Comparison of ENCODE assay signal across 6 fruit fly cellular contexts in genomic region chr3L:881496-882235, dm6.
TF ChIP-seq lines count a peak whose summit lies in the region.

CG13907 (minus strand) TSS chr3L:882013.

- TF ChIP-seq CTCF in whole organism, embryonic (GFP tag; optimal IDR thresholded peaks at IDR 0.05; lab: Kevin White, UChicago) = no peak

TF ChIP-seq in whole organism, 6 proteins besides CTCF, POLR2A, EP300 and RAD21:
- no peak for TF ChIP-seq CG8478 (optimal IDR thresholded peaks at IDR 0.05; lab: Kevin White, UChicago)
- TF ChIP-seq psq (optimal IDR thresholded peaks at IDR 0.05; lab: Kevin White, UChicago) = no peak
- TF ChIP-seq Dll (optimal IDR thresholded peaks at IDR 0.05; lab: Kevin White, UChicago) = peak; percentile 78

TF ChIP-seq in whole organism, adult, 20 proteins besides CTCF, POLR2A, EP300 and RAD21 (continues in another document):
- TF ChIP-seq cnc (optimal IDR thresholded peaks at IDR 0.05; lab: Kevin White, UChicago) (no peak), CG33017 (tag; optimal IDR thresholded peaks at IDR 0.05; lab: Kevin White, UChicago) (peak; percentile 40), ovo (GFP tag; optimal IDR thresholded peaks at IDR 0.05; lab: Kevin White, UChicago) (peak; percentile 36), CG12768 (GFP tag; optimal IDR thresholded peaks at IDR 0.05; lab: Kevin White, UChicago) (peak; percentile 59), CG7045 (GFP tag; optimal IDR thresholded peaks at IDR 0.05; lab: Kevin White, UChicago) (peak; percentile 28), CG11617 (GFP tag; optimal IDR thresholded peaks at IDR 0.05; lab: Kevin White, UChicago) (peak; percentile 13), kay (GFP tag; lab: Kevin White, UChicago; ENCODE audit: borderline replicate concordance) (no peak), Mnt (GFP tag; optimal IDR thresholded peaks at IDR 0.05; lab: Kevin White, UChicago) (peak; percentile 57), CG7101 (tag; optimal IDR thresholded peaks at IDR 0.05; lab: Kevin White, UChicago) (peak; percentile 35), Crg-1 (GFP tag; optimal IDR thresholded peaks at IDR 0.05; lab: Kevin White, UChicago) (peak; percentile 16), CG14711 (tag; optimal IDR thresholded peaks at IDR 0.05; lab: Kevin White, UChicago) (no peak), Hr96 (GFP tag; optimal IDR thresholded peaks at IDR 0.05; lab: Kevin White, UChicago) (no peak), Clk (GFP tag; optimal IDR thresholded peaks at IDR 0.05; lab: Kevin White, UChicago) (peak; percentile 56), CG1620 (GFP tag; optimal IDR thresholded peaks at IDR 0.05; lab: Kevin White, UChicago) (peak; percentile 32), toe (GFP tag; optimal IDR thresholded peaks at IDR 0.05; lab: Kevin White, UChicago) (peak; percentile 17), CG5204 (GFP tag; optimal IDR thresholded peaks at IDR 0.05; lab: Kevin White, UChicago) (no peak), cic (GFP tag; optimal IDR thresholded peaks at IDR 0.05; lab: Kevin White, UChicago) (peak; percentile 46), pad (GFP tag; optimal IDR thresholded peaks at IDR 0.05; lab: Kevin White, UChicago) (peak; percentile 10)

TF ChIP-seq in whole organism, embryonic, 481 proteins besides CTCF, POLR2A, EP300 and RAD21 (continues in another document):
- TF ChIP-seq CG14710 (tag; optimal IDR thresholded peaks at IDR 0.05; lab: Kevin White, UChicago) (no peak), CG33213 (GFP tag; optimal IDR thresholded peaks at IDR 0.05; lab: Kevin White, UChicago) (no peak), croc (GFP tag; conservative IDR thresholded peaks at IDR 0.05; lab: Robert Waterston, UW) (no peak), fd64A (GFP tag; optimal IDR thresholded peaks at IDR 0.05; lab: Kevin White, UChicago) (peak; percentile 37), Med (GFP tag; lab: Kevin White, UChicago) (peak; percentile 78), Trl (optimal IDR thresholded peaks at IDR 0.05; lab: Kevin White, UChicago) (peak; percentile 87 to 93), Trl (GFP tag; optimal IDR thresholded peaks at IDR 0.05; lab: Kevin White, UChicago) (peak; percentile 40), ci (GFP tag; IDR thresholded peaks at IDR 0.05; lab: Robert Waterston, UW) (peak; percentile 9; the same call in 1 of the 3 replicates), CG32767 (GFP tag; IDR thresholded peaks at IDR 0.05; lab: Robert Waterston, UW) (0 out of 2 replicates have a peak, but pooled peaks have one; percentile 16), dmrt99B (tag; optimal IDR thresholded peaks at IDR 0.05; lab: Kevin White, UChicago) (no peak), sd (tag; optimal IDR thresholded peaks at IDR 0.05; lab: Kevin White, UChicago) (peak; percentile 10), CG9817 (tag; optimal IDR thresholded peaks at IDR 0.05; lab: Kevin White, UChicago) (no peak), sob (GFP tag; IDR thresholded peaks at IDR 0.05; lab: Robert Waterston, UW) (no peak; the same call in 1 of the 2 replicates), MTF-1 (GFP tag; optimal IDR thresholded peaks at IDR 0.05; lab: Kevin White, UChicago; ENCODE audit: borderline replicate concordance) (peak; percentile 26), CG10209 (GFP tag; optimal IDR thresholded peaks at IDR 0.05; lab: Kevin White, UChicago) (no peak), Asciz (GFP tag; optimal IDR thresholded peaks at IDR 0.05; lab: Kevin White, UChicago) (no peak), CG34224 (GFP tag; IDR thresholded peaks at IDR 0.05; lab: Robert Waterston, UW; ENCODE audit: partially characterized antibody) (peak; percentile 60; the same call in 2 of the 3 replicates)

TF ChIP-seq in whole organism, prepupa, 60 proteins besides CTCF, POLR2A, EP300 and RAD21 (continues in another document):
- TF ChIP-seq ss (GFP tag; optimal IDR thresholded peaks at IDR 0.05; lab: Kevin White, UChicago) (peak; percentile 1 to 8), fkh (GFP tag; optimal IDR thresholded peaks at IDR 0.05; lab: Kevin White, UChicago) (peak; percentile 65), CG6854 (GFP tag; optimal IDR thresholded peaks at IDR 0.05; lab: Kevin White, UChicago) (peak; percentile 32), Hr38 (GFP tag; optimal IDR thresholded peaks at IDR 0.05; lab: Kevin White, UChicago) (no peak), eg (GFP tag; IDR thresholded peaks at IDR 0.05; lab: Robert Waterston, UW) (0 out of 3 replicates have a peak, but pooled peaks have one; percentile 13), Eip78C (GFP tag; lab: Kevin White, UChicago) (no peak), Sox14 (GFP tag; optimal IDR thresholded peaks at IDR 0.05; lab: Kevin White, UChicago) (peak; percentile 45), CG8319 (GFP tag; optimal IDR thresholded peaks at IDR 0.05; lab: Kevin White, UChicago) (no peak), CG3032 (tag; optimal IDR thresholded peaks at IDR 0.05; lab: Kevin White, UChicago) (no peak), vri (GFP tag; optimal IDR thresholded peaks at IDR 0.05; lab: Kevin White, UChicago) (no peak), CG16779 (tag; optimal IDR thresholded peaks at IDR 0.05; lab: Kevin White, UChicago) (peak; percentile 39), fd85E (GFP tag; optimal IDR thresholded peaks at IDR 0.05; lab: Kevin White, UChicago) (no peak), Ets21C (GFP tag; optimal IDR thresholded peaks at IDR 0.05; lab: Kevin White, UChicago) (no peak), Sox102F (GFP tag; optimal IDR thresholded peaks at IDR 0.05; lab: Kevin White, UChicago) (peak; percentile 30), CG11294 (GFP tag; IDR thresholded peaks at IDR 0.05; lab: Robert Waterston, UW) (no peak), pdm3 (GFP tag; optimal IDR thresholded peaks at IDR 0.05; lab: Kevin White, UChicago) (no peak), CG32006 (GFP tag; optimal IDR thresholded peaks at IDR 0.05; lab: Kevin White, UChicago) (no peak), acj6 (GFP tag; optimal IDR thresholded peaks at IDR 0.05; lab: Kevin White, UChicago) (no peak), svp (GFP tag; lab: Kevin White, UChicago) (no peak), Met (GFP tag; optimal IDR thresholded peaks at IDR 0.05; lab: Kevin White, UChicago) (no peak)

TF ChIP-seq in whole organism, pupa, 21 proteins besides CTCF, POLR2A, EP300 and RAD21:
- TF ChIP-seq CG12605 (GFP tag; IDR thresholded peaks at IDR 0.05; lab: Robert Waterston, UW) = peak; percentile 47; the same call in 1 of the 2 replicates
- peak; percentile 52; the same call in 2 of the 3 replicates for TF ChIP-seq CG4496 (GFP tag; IDR thresholded peaks at IDR 0.05; lab: Robert Waterston, UW)
- peak; percentile 12 for TF ChIP-seq EcR (GFP tag; optimal IDR thresholded peaks at IDR 0.05; lab: Kevin White, UChicago)
- TF ChIP-seq D1 (tag; optimal IDR thresholded peaks at IDR 0.05; lab: Kevin White, UChicago) = no peak
- peak; percentile 5 for TF ChIP-seq Pif1A (GFP tag; optimal IDR thresholded peaks at IDR 0.05; lab: Kevin White, UChicago)
- peak; percentile 29; the same call in 1 of the 2 replicates for TF ChIP-seq CG32121 (GFP tag; IDR thresholded peaks at IDR 0.05; lab: Robert Waterston, UW)
- TF ChIP-seq gl (tag; optimal IDR thresholded peaks at IDR 0.05; lab: Kevin White, UChicago) = no peak
- no peak; the same call in 1 of the 2 replicates for TF ChIP-seq Ets98B (GFP tag; IDR thresholded peaks at IDR 0.05; lab: Robert Waterston, UW)
- no peak for TF ChIP-seq CG14655 (GFP tag; optimal IDR thresholded peaks at IDR 0.05; lab: Kevin White, UChicago)

TF ChIP-seq in whole organism, wandering third instar larva, 38 proteins besides CTCF, POLR2A, EP300 and RAD21:
- peak; percentile 83 for TF ChIP-seq Dif (GFP tag; optimal IDR thresholded peaks at IDR 0.05; lab: Kevin White, UChicago; ENCODE audit: partially characterized antibody)
- TF ChIP-seq Hnf4 (GFP tag; optimal IDR thresholded peaks at IDR 0.05; lab: Kevin White, UChicago) = peak; percentile 30
- peak; percentile 31 for TF ChIP-seq rgr (GFP tag; optimal IDR thresholded peaks at IDR 0.05; lab: Kevin White, UChicago)
- TF ChIP-seq N (GFP tag; optimal IDR thresholded peaks at IDR 0.05; lab: Kevin White, UChicago) = no peak
- TF ChIP-seq dl (GFP tag; optimal IDR thresholded peaks at IDR 0.05; lab: Kevin White, UChicago; ENCODE audit: insufficient read depth in 1 of 2, partially characterized antibody in 2 of 2) = peak; percentile 77 to 82
